Worm (Caenorhabditis elegans): ENCODE data around the gene C44C10.5.

C44C10.5 gene

DNA sequence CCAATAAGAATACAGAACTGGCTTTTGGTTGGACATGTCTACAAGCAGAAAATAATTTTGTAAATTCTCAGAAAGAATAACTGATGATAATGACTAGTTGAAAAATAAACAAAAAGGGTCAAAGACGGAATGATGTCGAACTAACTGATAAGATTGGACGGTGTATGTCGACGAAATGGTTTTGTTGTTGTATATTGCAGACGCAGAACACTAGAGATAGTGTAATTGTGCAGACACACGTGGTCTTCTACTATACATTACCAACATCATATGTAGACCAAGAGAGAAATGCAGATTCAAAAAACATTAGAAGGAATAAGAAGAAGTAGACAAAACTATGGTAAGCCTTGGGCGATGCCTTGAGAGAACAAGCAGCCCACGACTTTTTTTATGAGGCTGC lies 37.4 kb downstream of the C44C10.5 start, which contains the start of the genes gst-42 and D1053.2 (continued):
- TF ChIP-seq nhr-42 (GFP tag; IDR thresholded peaks at IDR 0.05), result no peak
- peak; percentile 99 for TF ChIP-seq mxl-3 (GFP tag; optimal IDR thresholded peaks at IDR 0.05)
- no peak for TF ChIP-seq nhr-237 (tag; optimal IDR thresholded peaks at IDR 0.05)
- TF ChIP-seq php-3 (GFP tag; IDR thresholded peaks at IDR 0.05), result peak; percentile 77
- no peak for TF ChIP-seq Y105C5A.15 (GFP tag; IDR thresholded peaks at IDR 0.05)
- no peak for TF ChIP-seq nhr-11 (tag; optimal IDR thresholded peaks at IDR 0.05)
- peak; percentile 62 for TF ChIP-seq nhr-10 (tag; optimal IDR thresholded peaks at IDR 0.05)
- TF ChIP-seq gei-8 (GFP tag; optimal IDR thresholded peaks at IDR 0.05), result no peak
- peak; percentile 93 for TF ChIP-seq hlh-11 (tag; optimal IDR thresholded peaks at IDR 0.05)
- TF ChIP-seq nhr-77 (tag; optimal IDR thresholded peaks at IDR 0.05), result peak; percentile 86
- no peak for TF ChIP-seq ceh-82 (tag; optimal IDR thresholded peaks at IDR 0.05)
- TF ChIP-seq mdl-1 (tag; optimal IDR thresholded peaks at IDR 0.05), result peak; percentile 64 to 95
- no peak for TF ChIP-seq zip-2 (tag; optimal IDR thresholded peaks at IDR 0.05)
- no peak for TF ChIP-seq mdt-29 (GFP tag; IDR thresholded peaks at IDR 0.05)
- no peak for TF ChIP-seq nhr-111 (GFP tag; optimal IDR thresholded peaks at IDR 0.05)
- TF ChIP-seq zfp-3 (GFP tag; conservative IDR thresholded peaks at IDR 0.05), result no peak
- TF ChIP-seq tra-1 (GFP tag; IDR thresholded peaks at IDR 0.05), result peak; percentile 63; the same call in 1 of the 2 replicates
- no peak for TF ChIP-seq sdz-12 (GFP tag; optimal IDR thresholded peaks at IDR 0.05)
- peak; percentile 66 for TF ChIP-seq nhr-48 (tag; optimal IDR thresholded peaks at IDR 0.05)
- peak; percentile 53; the same call in 1 of the 2 replicates for TF ChIP-seq lin-1 (GFP tag; IDR thresholded peaks at IDR 0.05)
- peak; percentile 26 for TF ChIP-seq T20F7.1 (GFP tag; optimal IDR thresholded peaks at IDR 0.05)
- TF ChIP-seq mep-1 (tag; optimal IDR thresholded peaks at IDR 0.05), result peak; percentile 54
- no peak for TF ChIP-seq spr-3 (GFP tag; optimal IDR thresholded peaks at IDR 0.05)
- TF ChIP-seq hlh-30 (tag; optimal IDR thresholded peaks at IDR 0.05; ENCODE audit: insufficient read depth), result peak; percentile 86
- no peak for TF ChIP-seq ZK337.2 (GFP tag; IDR thresholded peaks at IDR 0.05)
- TF ChIP-seq ztf-7 (tag; optimal IDR thresholded peaks at IDR 0.05), result peak; percentile 33
- peak; percentile 54 for TF ChIP-seq cey-2 (tag; optimal IDR thresholded peaks at IDR 0.05; ENCODE audit: borderline replicate concordance, insufficient read depth)

DNA sequence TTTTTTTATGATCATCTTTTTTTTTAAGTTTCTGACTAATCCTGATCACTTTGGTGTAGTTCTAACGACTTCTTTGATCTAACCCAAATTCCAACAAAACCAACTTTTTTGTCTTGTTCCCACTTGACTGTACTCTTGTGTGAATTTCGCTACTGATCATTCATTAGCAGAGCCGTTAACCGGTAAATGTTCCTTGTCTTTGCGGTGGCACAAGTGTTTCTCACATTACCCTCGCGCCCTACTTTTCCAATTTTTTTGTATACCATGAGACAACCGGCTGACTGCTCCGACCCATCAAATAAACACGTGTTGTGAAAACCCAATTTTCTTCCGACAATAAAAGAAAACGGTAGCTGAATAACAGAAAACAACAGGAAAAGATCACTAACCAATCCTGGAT lies 42.4 kb downstream of the C44C10.5 start:
- TF ChIP-seq fkh-10 (GFP tag; optimal IDR thresholded peaks at IDR 0.05) (no peak), nhr-10 (tag; optimal IDR thresholded peaks at IDR 0.05) (no peak), hlh-30 (tag; optimal IDR thresholded peaks at IDR 0.05; ENCODE audit: insufficient read depth) (peak; percentile 28), Y105C5A.15 (GFP tag; IDR thresholded peaks at IDR 0.05) (no peak), unc-62 (GFP tag; optimal IDR thresholded peaks at IDR 0.05 in 1 of 2) (peak in 1 of 2 experiments; percentile 93), unc-62 (tag; optimal IDR thresholded peaks at IDR 0.05) (no peak), dmd-9 (GFP tag; IDR thresholded peaks at IDR 0.05) (no peak), snpc-1.2 (GFP tag; IDR thresholded peaks at IDR 0.05) (no peak)

DNA sequence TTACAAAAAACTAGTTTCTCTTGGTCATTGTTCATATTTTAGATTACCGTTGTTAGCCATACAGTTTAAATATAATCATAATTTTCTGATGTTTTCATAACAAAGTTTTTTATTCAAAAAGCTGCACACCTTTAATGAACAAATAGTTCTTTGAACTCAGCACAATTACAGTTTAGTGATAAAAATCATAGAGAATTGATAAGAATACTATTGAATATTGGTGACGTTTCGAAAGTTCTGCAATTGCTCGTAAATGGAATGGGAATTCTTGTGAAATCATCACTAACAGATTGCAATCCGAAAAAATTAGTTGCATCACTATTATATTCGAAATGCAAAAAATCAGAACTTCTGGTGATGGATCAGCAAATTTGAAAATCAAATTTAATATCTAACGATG lies 43.8 kb downstream of the C44C10.5 start:
- TF ChIP-seq nhr-28 (tag; optimal IDR thresholded peaks at IDR 0.05), result peak; percentile 40
- no peak for TF ChIP-seq skn-1 (tag; optimal IDR thresholded peaks at IDR 0.05)
- no peak; the same call in 1 of the 2 replicates for TF ChIP-seq dmd-6 (GFP tag; IDR thresholded peaks at IDR 0.05)
- no peak for TF ChIP-seq mdt-29 (GFP tag; IDR thresholded peaks at IDR 0.05)
- no peak for TF ChIP-seq ceh-62 (tag; optimal IDR thresholded peaks at IDR 0.05)
- TF ChIP-seq mxl-2 (GFP tag; conservative IDR thresholded peaks at IDR 0.05), result no peak
- no peak for TF ChIP-seq daf-16 (GFP tag; optimal IDR thresholded peaks at IDR 0.05)
- peak; percentile 49 for TF ChIP-seq daf-16 (tag; optimal IDR thresholded peaks at IDR 0.05)
- TF ChIP-seq attf-4 (tag; optimal IDR thresholded peaks at IDR 0.05), result no peak
- no peak for TF ChIP-seq Y75B8A.6 (GFP tag; IDR thresholded peaks at IDR 0.05)
- peak; percentile 29 for TF ChIP-seq pqm-1 (tag; optimal IDR thresholded peaks at IDR 0.05)
